Worm (Caenorhabditis elegans) whole organism, early embryonic: ENCODE measurements around the gene T13H5.8.
A peak's percentile ranks its signal among the peaks of the same experiment; 100 is the strongest.

Experiments used
- B0310.2 ChIP-seq: sonication (generic microtip); optimal IDR thresholded peaks from 2 replicates; lab custom pipeline; 2016; ENCODE audit warnings: mild to moderate bottlenecking, missing genetic modification characterization, missing compliant biosample characterization
- F13C5.2 ChIP-seq: sonication (generic microtip); optimal IDR thresholded peaks from 2 replicates; lab custom pipeline; 2017; ENCODE audit warnings: mild to moderate bottlenecking, missing genetic modification characterization, inconsistent platforms, missing compliant biosample characterization
- aly-1 ChIP-seq: sonication (generic microtip); optimal IDR thresholded peaks from 2 replicates; lab custom pipeline; 2016; ENCODE audit warnings: missing genetic modification characterization, missing compliant biosample characterization
- ama-1 ChIP-seq: fragments of 150-350 bp; optimal IDR thresholded peaks from 2 replicates; lab custom pipeline; 2014
- ceh-13 ChIP-seq: fragments of 200-800 bp; sonication (Bioruptor generic); optimal IDR thresholded peaks from 2 replicates; lab custom pipeline; 2018; ENCODE audit warnings: mild to moderate bottlenecking, missing genetic modification characterization, missing compliant biosample characterization
- ceh-36 ChIP-seq: sonication (generic microtip); optimal IDR thresholded peaks from 2 replicates; lab custom pipeline; 2016; ENCODE audit warnings: missing genetic modification characterization, inconsistent platforms, missing compliant biosample characterization
- ets-7 ChIP-seq: sonication (generic microtip); optimal IDR thresholded peaks from 2 replicates; lab custom pipeline; 2016; ENCODE audit warnings: missing genotype, missing genetic modification characterization, missing compliant biosample characterization
- flt-1 ChIP-seq: fragments of 200-800 bp; sonication (Bioruptor generic); IDR thresholded peaks from 2 replicates; pipeline ENCODE4 v1.3.6; 2022; ENCODE audit warnings: missing genetic modification characterization, missing compliant biosample characterization
- hmbx-1 ChIP-seq: sonication (generic microtip); optimal IDR thresholded peaks from 2 replicates; lab custom pipeline; 2016; ENCODE audit warnings: mild to moderate bottlenecking, missing genetic modification characterization, missing compliant biosample characterization
- hmg-4 ChIP-seq: fragments of 200-800 bp; sonication (Bioruptor generic); optimal IDR thresholded peaks from 2 replicates; lab custom pipeline; 2018; ENCODE audit warnings: mild to moderate bottlenecking, missing genetic modification characterization, missing compliant biosample characterization
- hnd-1 ChIP-seq: sonication (generic microtip); optimal IDR thresholded peaks from 2 replicates; lab custom pipeline; 2016; ENCODE audit warnings: missing genetic modification characterization, missing compliant biosample characterization
- pes-1 ChIP-seq: fragments of 200-800 bp; sonication (Bioruptor generic); IDR thresholded peaks from 2 replicates; pipeline ENCODE4 v1.3.6; 2022; ENCODE audit warnings: missing genetic modification reagents, missing genetic modification characterization, missing compliant biosample characterization
- scrt-1 ChIP-seq: fragments of 200-800 bp; sonication (Bioruptor generic); IDR thresholded peaks from 2 replicates; pipeline ENCODE4 v1.3.6; 2022; ENCODE audit warnings: missing genetic modification characterization, missing compliant biosample characterization
- sea-1 ChIP-seq: fragments of 200-800 bp; sonication (Bioruptor generic); conservative IDR thresholded peaks from 2 replicates; pipeline ENCODE4 v1.3.6; 2022; ENCODE audit warnings: missing genetic modification characterization, missing compliant biosample characterization
- tbx-11 ChIP-seq: fragments of 200-800 bp; sonication (Bioruptor generic); IDR thresholded peaks from 2 replicates; pipeline ENCODE4 v1.3.6; 2022; ENCODE audit warnings: missing genetic modification characterization, missing compliant biosample characterization
- tbx-37 ChIP-seq: fragments of 200-800 bp; sonication (Bioruptor generic); conservative IDR thresholded peaks from 2 replicates; pipeline ENCODE4 v1.3.6; 2022; ENCODE audit warnings: missing genetic modification reagents, missing genetic modification characterization, missing compliant biosample characterization
- tra-4 ChIP-seq: sonication (generic microtip); optimal IDR thresholded peaks from 2 replicates; lab custom pipeline; 2017; ENCODE audit warnings: missing genetic modification characterization, missing compliant biosample characterization

T13H5.8 gene

ce11 chrII:8516783-8517182 is 1.5 kb upstream of the T13H5.8 start, which contains the start of gene rnh-2:
TSS of gene rnh-2 (plus strand) at chrII:8517150.
- TF ChIP-seq flt-1 (GFP tag; lab: Robert Waterston, UW) (0 out of 2 replicates have a peak, but pooled peaks have one; percentile 31), tbx-37 (GFP tag; lab: Robert Waterston, UW) (peak; percentile 46; the same call in 1 of the 2 replicates), tra-4 (no peak), sea-1 (GFP tag; lab: Robert Waterston, UW) (no peak), F13C5.2 (tag; lab: Kevin White, UChicago) (peak; percentile 5)

ce11 chrII:8520625-8521024 is 2.3 kb downstream of the T13H5.8 start, which contains the start of gene cht-2:
TSS of gene cht-2 (plus strand) at chrII:8520925.
- TF ChIP-seq B0310.2 (tag; lab: Kevin White, UChicago) = no peak
- no peak for TF ChIP-seq pes-1 (GFP tag; lab: Robert Waterston, UW)
- no peak for TF ChIP-seq scrt-1 (GFP tag; lab: Robert Waterston, UW)
- TF ChIP-seq hnd-1 = no peak

- TF ChIP-seq aly-1 (no peak), hmg-4 (GFP tag; lab: Kevin White, UChicago) (no peak), ets-7 (tag; lab: Kevin White, UChicago) (no peak), sea-1 (GFP tag; lab: Robert Waterston, UW) (no peak), flt-1 (GFP tag; lab: Robert Waterston, UW) (no peak), ceh-36 (tag; lab: Kevin White, UChicago) (no peak), tbx-37 (GFP tag; lab: Robert Waterston, UW) (no peak), scrt-1 (GFP tag; lab: Robert Waterston, UW) (no peak)
These were observed 6.9 kb downstream of the T13H5.8 start, which contains the start of the genes prp-9 and mrps-18B for ce11 chrII:8525133-8525736. TSS of gene prp-9 (minus strand) at chrII:8525396. TSS of gene mrps-18B (plus strand) at chrII:8525681.

ce11 chrII:8529176-8529698 is 10.9 kb downstream of the T13H5.8 start:
- TF ChIP-seq ceh-13 (GFP tag; lab: Kevin White, UChicago) = no peak
- no peak for TF ChIP-seq tbx-11
- no peak for TF ChIP-seq hmbx-1 (tag; lab: Kevin White, UChicago)
- TF ChIP-seq ceh-36 (tag; lab: Kevin White, UChicago) = no peak
- no peak for TF ChIP-seq scrt-1 (GFP tag; lab: Robert Waterston, UW)
- TF ChIP-seq tra-4 = no peak
- no peak for TF ChIP-seq hnd-1
- TF ChIP-seq ets-7 (tag; lab: Kevin White, UChicago) = no peak
- TF ChIP-seq hmg-4 (GFP tag; lab: Kevin White, UChicago) = no peak
- TF ChIP-seq F13C5.2 (tag; lab: Kevin White, UChicago) = no peak
- TF ChIP-seq sea-1 (GFP tag; lab: Robert Waterston, UW) = no peak
- no peak for TF ChIP-seq flt-1 (GFP tag; lab: Robert Waterston, UW)
- TF ChIP-seq aly-1 = no peak
- no peak for TF ChIP-seq B0310.2 (tag; lab: Kevin White, UChicago)
- TF ChIP-seq pes-1 (GFP tag; lab: Robert Waterston, UW) = no peak
- TF ChIP-seq ama-1 = no peak
- no peak for TF ChIP-seq tbx-37 (GFP tag; lab: Robert Waterston, UW)

ce11 chrII:8531181-8531759 is 13.0 kb downstream of the T13H5.8 start, which contains the start of gene gldi-7:
TSS of gene gldi-7 (minus strand) at chrII:8531222.
- TF ChIP-seq flt-1 (GFP tag; lab: Robert Waterston, UW) (no peak), sea-1 (GFP tag; lab: Robert Waterston, UW) (no peak), hnd-1 (no peak), hmg-4 (GFP tag; lab: Kevin White, UChicago) (no peak), tbx-37 (GFP tag; lab: Robert Waterston, UW) (no peak), aly-1 (no peak), ceh-36 (tag; lab: Kevin White, UChicago) (no peak), B0310.2 (tag; lab: Kevin White, UChicago) (no peak)

ce11 chrII:8532015-8532414 is 13.7 kb downstream of the T13H5.8 start:
- TF ChIP-seq ceh-13 (GFP tag; lab: Kevin White, UChicago) (no peak), tbx-37 (GFP tag; lab: Robert Waterston, UW) (no peak), sea-1 (GFP tag; lab: Robert Waterston, UW) (no peak), ceh-36 (tag; lab: Kevin White, UChicago) (no peak), pes-1 (GFP tag; lab: Robert Waterston, UW) (no peak), aly-1 (no peak), hmg-4 (GFP tag; lab: Kevin White, UChicago) (no peak), B0310.2 (tag; lab: Kevin White, UChicago) (no peak), F13C5.2 (tag; lab: Kevin White, UChicago) (no peak), hnd-1 (no peak), tra-4 (no peak), scrt-1 (GFP tag; lab: Robert Waterston, UW) (no peak), ets-7 (tag; lab: Kevin White, UChicago) (no peak), flt-1 (GFP tag; lab: Robert Waterston, UW) (no peak), tbx-11 (no peak), hmbx-1 (tag; lab: Kevin White, UChicago) (no peak), ama-1 (no peak)

ce11 chrII:8536060-8536459 is 17.8 kb downstream of the T13H5.8 start, which contains the start of gene W01C9.2:
TSS of gene W01C9.2 (plus strand) at chrII:8536360.
- no peak for TF ChIP-seq sea-1 (GFP tag; lab: Robert Waterston, UW)
- TF ChIP-seq scrt-1 (GFP tag; lab: Robert Waterston, UW) = no peak
- TF ChIP-seq hmg-4 (GFP tag; lab: Kevin White, UChicago) = no peak
- no peak for TF ChIP-seq pes-1 (GFP tag; lab: Robert Waterston, UW)
- no peak for TF ChIP-seq tbx-11
- TF ChIP-seq hmbx-1 (tag; lab: Kevin White, UChicago) = no peak
- no peak for TF ChIP-seq tbx-37 (GFP tag; lab: Robert Waterston, UW)
